Worm (Caenorhabditis elegans): Measurements from ENCODE around the gene inpp-5K.

Gene inpp-5K

DNA sequence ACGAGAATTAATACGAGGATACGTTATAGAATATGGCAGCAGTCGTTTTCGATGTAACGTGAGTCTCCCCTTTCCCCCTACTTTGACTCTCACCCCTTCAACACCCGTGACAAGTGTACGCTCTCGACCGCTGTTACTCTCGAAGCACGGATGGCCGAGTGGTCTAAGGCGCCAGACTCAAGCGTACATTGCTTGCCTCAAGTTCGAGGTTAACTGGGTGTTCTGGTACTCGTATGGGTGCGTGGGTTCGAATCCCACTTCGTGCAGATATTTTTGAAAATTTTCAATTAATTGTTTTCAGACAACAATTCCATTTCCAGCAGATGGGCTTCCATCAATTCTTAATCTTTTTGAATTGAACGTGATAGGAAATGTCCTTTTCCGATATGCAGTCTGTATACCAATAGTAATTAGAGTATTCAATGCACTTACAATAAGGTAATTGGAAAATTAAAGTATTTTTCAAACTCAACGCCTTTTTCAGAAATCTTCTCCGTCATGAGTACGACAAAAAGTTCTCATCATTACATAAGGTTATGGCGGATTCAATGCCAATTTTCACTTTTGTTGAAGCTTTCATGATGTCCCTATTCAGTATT, 51.6 kb downstream of the inpp-5K start (continued):
- TF ChIP-seq pag-3 (tag; optimal IDR thresholded peaks at IDR 0.05; ENCODE audit: borderline replicate concordance) (no peak), K09A11.1 (tag; optimal IDR thresholded peaks at IDR 0.05; ENCODE audit: insufficient read depth) (peak; percentile 43), ttx-3 (tag; optimal IDR thresholded peaks at IDR 0.05) (peak; percentile 66), ahr-1 (tag; optimal IDR thresholded peaks at IDR 0.05) (peak; percentile 44), zip-5 (tag; optimal IDR thresholded peaks at IDR 0.05) (peak; percentile 58), ceh-9 (tag; optimal IDR thresholded peaks at IDR 0.05) (no peak), ceh-22 (tag; optimal IDR thresholded peaks at IDR 0.05) (no peak), hlh-8 (tag; optimal IDR thresholded peaks at IDR 0.05) (peak; percentile 60), lim-6 (tag; optimal IDR thresholded peaks at IDR 0.05) (no peak), hlh-15 (tag; optimal IDR thresholded peaks at IDR 0.05) (peak; percentile 58), madf-2 (tag; optimal IDR thresholded peaks at IDR 0.05) (peak; percentile 75), ceh-18 (tag; optimal IDR thresholded peaks at IDR 0.05) (peak; percentile 57), pha-2 (tag; optimal IDR thresholded peaks at IDR 0.05) (peak; percentile 43), elt-2 (tag; optimal IDR thresholded peaks at IDR 0.05) (peak; percentile 70), ama-1 (optimal IDR thresholded peaks at IDR 0.05) (no peak), sox-4 (tag; optimal IDR thresholded peaks at IDR 0.05) (peak; percentile 57), lin-11 (tag; optimal IDR thresholded peaks at IDR 0.05) (peak; percentile 54), hlh-30 (tag; optimal IDR thresholded peaks at IDR 0.05; ENCODE audit: insufficient read depth) (peak; percentile 65), fax-1 (tag; optimal IDR thresholded peaks at IDR 0.05) (peak; percentile 69), gmeb-2 (tag; optimal IDR thresholded peaks at IDR 0.05) (peak; percentile 76), unc-55 (GFP tag; optimal IDR thresholded peaks at IDR 0.05) (no peak), fkh-10 (GFP tag; optimal IDR thresholded peaks at IDR 0.05) (peak; percentile 41), ceh-31 (tag; optimal IDR thresholded peaks at IDR 0.05) (peak; percentile 52), dve-1 (tag; optimal IDR thresholded peaks at IDR 0.05) (peak; percentile 41), ceh-2 (tag; optimal IDR thresholded peaks at IDR 0.05) (peak; percentile 73), dmd-4 (tag; optimal IDR thresholded peaks at IDR 0.05; ENCODE audit: borderline replicate concordance) (peak; percentile 23), tbx-2 (tag; optimal IDR thresholded peaks at IDR 0.05) (peak; percentile 72), tbx-7 (tag; optimal IDR thresholded peaks at IDR 0.05) (peak; percentile 32)
